Worm (Caenorhabditis elegans): ENCODE data around the gene hmg-1.2.

Gene hmg-1.2

ce11 chrIII:6280070-6280596, at the start of gene hmg-1.2 (continued):
- TF ChIP-seq mxl-2 (GFP tag; conservative IDR thresholded peaks at IDR 0.05) (no peak), ZK546.5 (tag; optimal IDR thresholded peaks at IDR 0.05) (no peak), fos-1 (tag; optimal IDR thresholded peaks at IDR 0.05) (no peak), dmd-8 (GFP tag; IDR thresholded peaks at IDR 0.05) (peak; percentile 64; the same call in 1 of the 2 replicates), nhr-28 (tag; optimal IDR thresholded peaks at IDR 0.05) (peak; percentile 88), ZK337.2 (GFP tag; IDR thresholded peaks at IDR 0.05) (no peak), nhr-102 (tag; optimal IDR thresholded peaks at IDR 0.05) (peak; percentile 43), nhr-41 (GFP tag; IDR thresholded peaks at IDR 0.05) (no peak), tag-97 (GFP tag; IDR thresholded peaks at IDR 0.05) (no peak), zfp-3 (GFP tag; conservative IDR thresholded peaks at IDR 0.05) (peak; percentile 70; the same call in 1 of the 2 replicates), T20F7.1 (GFP tag; optimal IDR thresholded peaks at IDR 0.05) (peak; percentile 59), unc-62 (GFP tag; optimal IDR thresholded peaks at IDR 0.05 in 1 of 2) (peak in 1 of 2 experiments; percentile 99), unc-62 (tag; optimal IDR thresholded peaks at IDR 0.05) (no peak), lin-15B (tag; optimal IDR thresholded peaks at IDR 0.05) (no peak), lsy-2 (tag; optimal IDR thresholded peaks at IDR 0.05) (peak; percentile 54 to 83), nhr-77 (tag; optimal IDR thresholded peaks at IDR 0.05) (peak; percentile 47), lin-13 (GFP tag; optimal IDR thresholded peaks at IDR 0.05) (peak; percentile 56), zip-2 (tag; optimal IDR thresholded peaks at IDR 0.05) (no peak), duxl-1 (tag; optimal IDR thresholded peaks at IDR 0.05; ENCODE audit: poor library complexity) (no peak), ztf-7 (tag; optimal IDR thresholded peaks at IDR 0.05) (peak; percentile 16), ces-1 (GFP tag; optimal IDR thresholded peaks at IDR 0.05) (no peak), F37D6.2 (tag; optimal IDR thresholded peaks at IDR 0.05) (peak; percentile 61), nhr-25 (tag; optimal IDR thresholded peaks at IDR 0.05; ENCODE audit: borderline replicate concordance, insufficient read depth) (peak; percentile 7), snpc-1.2 (GFP tag; IDR thresholded peaks at IDR 0.05) (no peak), fkh-10 (GFP tag; optimal IDR thresholded peaks at IDR 0.05) (peak; percentile 16), dmd-9 (GFP tag; IDR thresholded peaks at IDR 0.05) (no peak), gei-8 (GFP tag; optimal IDR thresholded peaks at IDR 0.05) (peak; percentile 30), mdt-29 (GFP tag; IDR thresholded peaks at IDR 0.05) (no peak), lim-7 (GFP tag; IDR thresholded peaks at IDR 0.05) (no peak), spr-3 (GFP tag; optimal IDR thresholded peaks at IDR 0.05) (peak; percentile 57), nhr-42 (GFP tag; IDR thresholded peaks at IDR 0.05) (no peak), hmg-1.1 (GFP tag; IDR thresholded peaks at IDR 0.05) (peak; percentile 92), dmd-6 (GFP tag; IDR thresholded peaks at IDR 0.05) (peak; percentile 66), sdz-12 (GFP tag; optimal IDR thresholded peaks at IDR 0.05) (no peak), ceh-62 (tag; optimal IDR thresholded peaks at IDR 0.05) (no peak), egl-27 (tag; optimal IDR thresholded peaks at IDR 0.05) (no peak), set-16 (GFP tag; IDR thresholded peaks at IDR 0.05) (peak; percentile 31; the same call in 1 of the 2 replicates), vab-7 (GFP tag; IDR thresholded peaks at IDR 0.05) (no peak), R02D3.7 (tag; optimal IDR thresholded peaks at IDR 0.05) (no peak), ceh-20 (GFP tag; IDR thresholded peaks at IDR 0.05) (0 out of 2 replicates have a peak, but pooled peaks have one; percentile 44), lin-29 (GFP tag; IDR thresholded peaks at IDR 0.05) (no peak), unc-130 (GFP tag; optimal IDR thresholded peaks at IDR 0.05) (no peak), zip-11 (GFP tag; IDR thresholded peaks at IDR 0.05) (no peak), nhr-11 (tag; optimal IDR thresholded peaks at IDR 0.05) (peak; percentile 77), mep-1 (tag; optimal IDR thresholded peaks at IDR 0.05) (peak; percentile 84), nhr-76 (tag; optimal IDR thresholded peaks at IDR 0.05) (no peak), F10B5.3 (tag; optimal IDR thresholded peaks at IDR 0.05) (peak; percentile 58), ceh-44 (GFP tag; IDR thresholded peaks at IDR 0.05) (no peak), rbr-2 (tag; optimal IDR thresholded peaks at IDR 0.05) (peak; percentile 92), jun-1 (tag; optimal IDR thresholded peaks at IDR 0.05) (peak; percentile 60), attf-4 (tag; optimal IDR thresholded peaks at IDR 0.05) (no peak), daf-19 (GFP tag; conservative IDR thresholded peaks at IDR 0.05) (0 out of 2 replicates have a peak, but pooled peaks have one; percentile 66)

Data from whole organism, L4 larva.